Worm (Caenorhabditis elegans): Measurements from ENCODE around the gene C06E1.1.

- TF ChIP-seq W03F9.2 (tag; optimal IDR thresholded peaks at IDR 0.05) (no peak), him-1 (tag; optimal IDR thresholded peaks at IDR 0.05) (no peak)
Observed at ce11 chrIII:8580802-8581201, 24.8 kb upstream of the C06E1.1 start, which contains the start of gene doxa-1.

Data from whole organism, L4/young adult.